Fruit fly (Drosophila melanogaster) whole organism, embryonic: ENCODE results near the gene Sk2.

Experiments
- Aef1 ChIP-seq: fragments of 200-800 bp; sonication (Bioruptor generic); IDR thresholded peaks from 3 replicates; pipeline ENCODE4 v1.3.6; 2022; ENCODE audit warnings: missing biosample characterization, missing genetic modification characterization
- Bdp1 ChIP-seq: fragments of 200-800 bp; sonication (Bioruptor generic); optimal IDR thresholded peaks from 3 replicates; lab custom pipeline; 2016; ENCODE audit warnings: missing biosample characterization, missing genetic modification characterization
- CG11085 ChIP-seq: fragments of 200-800 bp; sonication (Bioruptor generic); IDR thresholded peaks from 2 replicates; pipeline ENCODE4 v1.3.6; 2022; ENCODE audit warnings: missing biosample characterization, missing genetic modification characterization
- CG11093 ChIP-seq: fragments of 200-800 bp; sonication (Bioruptor generic); IDR thresholded peaks from 3 replicates; pipeline ENCODE4 v1.3.6; 2022; ENCODE audit warnings: missing biosample characterization, missing genetic modification characterization
- CG11696 ChIP-seq: fragments of 200-800 bp; sonication (Bioruptor generic); IDR thresholded peaks from 2 replicates; pipeline ENCODE4 v1.3.6; 2022; ENCODE audit warnings: missing biosample characterization, missing genetic modification characterization
- CG12155 ChIP-seq: fragments of 200-800 bp; sonication (Bioruptor generic); optimal IDR thresholded peaks from 3 replicates; lab custom pipeline; 2016; ENCODE audit warnings: missing biosample characterization, missing genetic modification characterization
- CG12659 ChIP-seq: fragments of 200-800 bp; sonication (Bioruptor generic); optimal IDR thresholded peaks from 3 replicates; lab custom pipeline; 2017; ENCODE audit warnings: mild to moderate bottlenecking, missing biosample characterization, missing genetic modification reagents, missing genetic modification characterization
- CG14441 ChIP-seq: fragments of 200-800 bp; sonication (Bioruptor generic); IDR thresholded peaks from 2 replicates; pipeline ENCODE4 v1.3.6; 2022; ENCODE audit warnings: missing biosample characterization, missing genetic modification characterization
- CG15073 ChIP-seq: fragments of 200-800 bp; sonication (Bioruptor generic); optimal IDR thresholded peaks from 2 replicates; lab custom pipeline; 2016; ENCODE audit warnings: missing biosample characterization, missing genetic modification characterization
- CG16815 ChIP-seq: fragments of 200-800 bp; sonication (Bioruptor generic); optimal IDR thresholded peaks from 3 replicates; lab custom pipeline; 2017; ENCODE audit warnings: missing biosample characterization, mild to moderate bottlenecking, missing genetic modification characterization
- CG17328 ChIP-seq: fragments of 200-800 bp; sonication (Bioruptor generic); IDR thresholded peaks from 2 replicates; pipeline ENCODE4 v1.3.6; 2022; ENCODE audit warnings: missing biosample characterization, missing genetic modification characterization
- CG18262 ChIP-seq: fragments of 200-800 bp; optimal IDR thresholded peaks from 3 replicates; lab custom pipeline; 2019; ENCODE audit warnings: missing biosample characterization, mild to moderate bottlenecking, missing genetic modification characterization, moderate library complexity
- CG2875 ChIP-seq: fragments of 200-800 bp; sonication (Bioruptor generic); optimal IDR thresholded peaks from 2 replicates; lab custom pipeline; 2017; ENCODE audit warnings: missing biosample characterization, mild to moderate bottlenecking, missing genetic modification characterization, missing genetic modification reagents
- CG33213 ChIP-seq: fragments of 200-800 bp; sonication (Bioruptor generic); optimal IDR thresholded peaks from 3 replicates; lab custom pipeline; 2016; ENCODE audit warnings: missing biosample characterization, missing genetic modification characterization
- CG4360 ChIP-seq: fragments of 200-800 bp; sonication (Bioruptor generic); IDR thresholded peaks from 2 replicates; pipeline ENCODE4 v1.3.6; 2022; ENCODE audit warnings: missing biosample characterization, missing genetic modification characterization
- CG7357 ChIP-seq: fragments of 200-800 bp; sonication (Bioruptor generic); IDR thresholded peaks from 3 replicates; pipeline ENCODE4 v1.3.6; 2022; ENCODE audit warnings: missing biosample characterization, missing genetic modification characterization
- CG7745 ChIP-seq: fragments of 200-800 bp; sonication (Bioruptor generic); optimal IDR thresholded peaks from 2 replicates; lab custom pipeline; 2018; ENCODE audit warnings: missing biosample characterization, mild to moderate bottlenecking, missing genetic modification characterization, moderate library complexity
- CG7839 ChIP-seq: fragments of 200-800 bp; sonication (Bioruptor generic); optimal IDR thresholded peaks from 3 replicates; lab custom pipeline; 2018; ENCODE audit warnings: missing biosample characterization, mild to moderate bottlenecking, missing genetic modification characterization, moderate library complexity
- CoRest ChIP-seq: fragments of 200-800 bp; sonication (Bioruptor generic); optimal IDR thresholded peaks from 3 replicates; lab custom pipeline; 2018; ENCODE audit warnings: missing biosample characterization, mild to moderate bottlenecking, missing genetic modification characterization, moderate library complexity
- D ChIP-seq, 2 experiments: fragments of 200-800 bp in 1 of 2; fragments of >200 bp in 1 of 2; sonication (Bioruptor generic) in 1 of 2; optimal IDR thresholded peaks; 2 replicates in 1 of 2; 3 replicates in 1 of 2; lab custom pipeline; 2017; ENCODE audit warnings: mild to moderate bottlenecking in 1 of 2, missing biosample characterization in 1 of 2, missing genetic modification characterization in 1 of 2, missing genetic modification reagents in 1 of 2
- D19B ChIP-seq: fragments of 200-800 bp; sonication (Bioruptor generic); optimal IDR thresholded peaks from 2 replicates; lab custom pipeline; 2017; ENCODE audit warnings: missing biosample characterization, mild to moderate bottlenecking, missing genetic modification characterization
- Dek ChIP-seq: fragments of 200-800 bp; sonication (Bioruptor generic); optimal IDR thresholded peaks from 3 replicates; lab custom pipeline; 2019; ENCODE audit warnings: missing biosample characterization, mild to moderate bottlenecking, missing genetic modification characterization, moderate library complexity
- Dip3 ChIP-seq: fragments of 200-800 bp; sonication (Bioruptor generic); optimal IDR thresholded peaks from 3 replicates; lab custom pipeline; 2016; ENCODE audit warnings: missing biosample characterization, missing genetic modification characterization
- H2.0 ChIP-seq: fragments of 200-800 bp; sonication (Bioruptor generic); IDR thresholded peaks from 2 replicates; pipeline ENCODE4 v1.3.6; 2022; ENCODE audit warnings: missing biosample characterization, missing genetic modification characterization
- HHEX ChIP-seq: fragments of 200-800 bp; sonication (Bioruptor generic); optimal IDR thresholded peaks from 3 replicates; lab custom pipeline; 2017; ENCODE audit warnings: missing biosample characterization, mild to moderate bottlenecking, missing genetic modification characterization, missing genetic modification reagents
- HLHmδ ChIP-seq: fragments of 200-800 bp; sonication (Bioruptor generic); optimal IDR thresholded peaks from 2 replicates; lab custom pipeline; 2018; ENCODE audit warnings: missing biosample characterization, mild to moderate bottlenecking, missing genetic modification characterization, moderate library complexity
- Hmr ChIP-seq: fragments of 200-800 bp; sonication (Bioruptor generic); optimal IDR thresholded peaks from 3 replicates; lab custom pipeline; 2017; ENCODE audit warnings: mild to moderate bottlenecking, missing biosample characterization, missing genetic modification reagents, missing genetic modification characterization
- Lpt ChIP-seq: fragments of >200 bp; optimal IDR thresholded peaks from 2 replicates; lab custom pipeline; 2018; ENCODE audit warnings: missing biosample characterization, missing genetic modification characterization
- Mad ChIP-seq: fragments of 200-800 bp; sonication (Bioruptor generic); optimal IDR thresholded peaks from 2 replicates; lab custom pipeline; 2016; ENCODE audit warnings: missing biosample characterization, missing genetic modification characterization
- NK7.1 ChIP-seq: fragments of 200-800 bp; sonication (Bioruptor generic); optimal IDR thresholded peaks from 3 replicates; lab custom pipeline; 2016; ENCODE audit warnings: missing biosample characterization, missing genetic modification characterization
- Oaz ChIP-seq: fragments of 200-800 bp; sonication (Bioruptor generic); IDR thresholded peaks from 2 replicates; pipeline ENCODE4 v1.3.6; 2022; ENCODE audit warnings: missing biosample characterization, missing genetic modification characterization
- aop ChIP-seq: fragments of 200-800 bp; sonication (Bioruptor generic); IDR thresholded peaks from 2 replicates; pipeline ENCODE4 v1.3.6; 2022; ENCODE audit warnings: missing biosample characterization, missing genetic modification characterization
- az2 ChIP-seq: fragments of 200-800 bp; sonication (Bioruptor generic); optimal IDR thresholded peaks from 3 replicates; lab custom pipeline; 2016; ENCODE audit warnings: missing biosample characterization, missing genetic modification characterization
- cas ChIP-seq: fragments of 200-800 bp; sonication (Bioruptor generic); IDR thresholded peaks from 2 replicates; pipeline ENCODE4 v1.3.6; 2022; ENCODE audit warnings: missing biosample characterization, missing genetic modification characterization
- caup ChIP-seq: fragments of 200-800 bp; sonication (Bioruptor generic); optimal IDR thresholded peaks from 3 replicates; lab custom pipeline; 2017; ENCODE audit warnings: missing biosample characterization, mild to moderate bottlenecking, missing genetic modification characterization, moderate library complexity; ENCODE audit not compliant: severe bottlenecking
- fd102C ChIP-seq: fragments of 200-800 bp; sonication (Bioruptor generic); optimal IDR thresholded peaks from 2 replicates; lab custom pipeline; 2018; ENCODE audit warnings: missing biosample characterization, mild to moderate bottlenecking, missing genetic modification characterization, moderate library complexity
- fru ChIP-seq: fragments of >200 bp; optimal IDR thresholded peaks from 2 replicates; lab custom pipeline; 2017
- gcm ChIP-seq: fragments of 200-800 bp; sonication (Bioruptor generic); optimal IDR thresholded peaks from 2 replicates; lab custom pipeline; 2019; ENCODE audit warnings: missing biosample characterization, mild to moderate bottlenecking, missing genetic modification characterization, moderate library complexity
- hth ChIP-seq: fragments of >200 bp; optimal IDR thresholded peaks from 2 replicates; lab custom pipeline; 2017; ENCODE audit warnings: inconsistent platforms
- ind ChIP-seq: fragments of 200-800 bp; sonication (Bioruptor generic); optimal IDR thresholded peaks from 3 replicates; lab custom pipeline; 2016; ENCODE audit warnings: missing biosample characterization, missing genetic modification characterization
- insv ChIP-seq, 2 experiments: fragments of 200-800 bp; sonication (Bioruptor generic); optimal IDR thresholded peaks; 3 replicates each; lab custom pipeline; 2016 to 2018; ENCODE audit warnings: missing biosample characterization in 2 of 2, missing genetic modification characterization in 2 of 2
- lab ChIP-seq: fragments of 200-800 bp; sonication (Bioruptor generic); optimal IDR thresholded peaks from 3 replicates; lab custom pipeline; 2017; ENCODE audit warnings: missing biosample characterization, missing genetic modification characterization, mild to moderate bottlenecking, moderate library complexity, missing genetic modification reagents
- nom ChIP-seq: fragments of 200-800 bp; sonication (Bioruptor generic); optimal IDR thresholded peaks from 2 replicates; lab custom pipeline; 2017; ENCODE audit warnings: missing biosample characterization, missing genetic modification characterization, mild to moderate bottlenecking, moderate library complexity, missing genetic modification reagents
- pnt ChIP-seq: fragments of 200-800 bp; sonication (Bioruptor generic); optimal IDR thresholded peaks from 3 replicates; lab custom pipeline; 2016; ENCODE audit warnings: missing biosample characterization, missing genetic modification characterization
- psq ChIP-seq: fragments of 200-800 bp; sonication (Bioruptor generic); optimal IDR thresholded peaks from 2 replicates; lab custom pipeline; 2017; ENCODE audit warnings: missing biosample characterization, missing genetic modification characterization
- pum ChIP-seq: fragments of 200-800 bp; sonication (Bioruptor generic); optimal IDR thresholded peaks from 2 replicates; lab custom pipeline; 2016; ENCODE audit warnings: missing biosample characterization, missing genetic modification characterization
- sens-2 ChIP-seq: fragments of 200-800 bp; sonication (Bioruptor generic); IDR thresholded peaks from 2 replicates; pipeline ENCODE4 v1.3.6; 2022; ENCODE audit warnings: missing biosample characterization, missing genetic modification characterization
- so ChIP-seq: fragments of 200-800 bp; sonication (Bioruptor generic); IDR thresholded peaks from 3 replicates; pipeline ENCODE4 v1.3.6; 2022; ENCODE audit warnings: missing biosample characterization, missing genetic modification characterization
- ttk ChIP-seq: fragments of 200-800 bp; sonication (Bioruptor generic); IDR thresholded peaks from 2 replicates; pipeline ENCODE4 v2.1.2; 2022; ENCODE audit warnings: missing biosample characterization, missing genetic modification characterization
- wor ChIP-seq: fragments of 200-800 bp; sonication (Bioruptor generic); IDR thresholded peaks from 2 replicates; pipeline ENCODE4 v1.3.6; 2022; ENCODE audit warnings: missing biosample characterization, missing genetic modification characterization

The Sk2 gene

DNA sequence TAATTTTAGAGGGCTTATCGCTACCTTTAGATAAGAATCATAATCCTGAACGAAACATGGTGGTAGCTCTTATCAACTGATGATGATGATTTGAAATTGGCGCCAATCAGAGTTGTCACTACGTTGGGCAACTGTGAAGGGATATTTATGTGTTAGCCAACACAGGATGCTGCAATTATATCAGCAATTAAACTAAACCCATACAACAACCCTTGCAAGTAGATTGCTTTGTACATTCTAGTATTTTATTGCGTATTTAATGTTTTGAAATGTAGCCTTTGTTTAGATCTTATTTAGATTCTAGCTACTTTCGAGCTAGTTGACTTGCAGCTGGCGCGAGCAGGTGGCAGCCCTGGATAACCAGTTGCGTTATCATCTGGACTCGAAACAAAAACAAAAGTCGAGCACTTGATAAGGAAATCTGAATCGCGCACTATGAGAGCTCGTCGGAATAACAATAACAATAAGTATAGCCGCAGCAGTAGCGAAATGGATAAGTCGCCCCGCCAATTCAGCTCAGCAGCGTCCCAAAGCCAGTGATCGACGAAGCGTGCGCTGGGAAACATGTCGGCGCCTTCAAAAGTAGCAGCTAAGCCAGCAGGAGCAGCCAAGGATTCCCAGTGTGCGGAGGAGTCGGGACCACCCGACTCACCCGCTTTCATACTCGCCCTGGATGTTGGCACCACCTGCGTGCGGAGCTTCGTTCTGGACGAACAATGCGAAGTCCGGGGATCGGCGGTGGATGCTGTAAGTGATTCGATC lies 5.4 kb downstream of the Sk2 start, which contains the start of gene CG1271 (continued):
- TF ChIP-seq H2.0 (GFP tag; lab: Robert Waterston, UW) (peak; percentile 31; the same call in 1 of the 2 replicates), hth (lab: Kevin White, UChicago) (no peak), D (optimal IDR thresholded peaks at IDR 0.05; lab: Kevin White, UChicago) (no peak), D (GFP tag; optimal IDR thresholded peaks at IDR 0.05; lab: Kevin White, UChicago) (peak; percentile 25), ind (GFP tag; lab: Kevin White, UChicago) (peak; percentile 77), CG14441 (GFP tag; lab: Robert Waterston, UW) (peak; percentile 53; the same call in 1 of the 2 replicates), fru (lab: Kevin White, UChicago) (no peak), CG33213 (GFP tag; lab: Kevin White, UChicago) (peak; percentile 60), CG4360 (GFP tag; lab: Robert Waterston, UW) (no peak), CG7839 (tag; lab: Kevin White, UChicago) (peak; percentile 73), Hmr (no peak), wor (GFP tag; lab: Robert Waterston, UW) (no peak), CG11093 (GFP tag; lab: Robert Waterston, UW) (no peak), ttk (GFP tag; lab: Robert Waterston, UW) (peak; percentile 46; the same call in 1 of the 2 replicates), CG17328 (GFP tag; lab: Robert Waterston, UW) (no peak), CG15073 (no peak), fd102C (no peak), Mad (GFP tag; lab: Kevin White, UChicago) (peak; percentile 61), nom (peak; percentile 52), Dip3 (GFP tag; lab: Kevin White, UChicago) (peak; percentile 67), CG11085 (GFP tag; lab: Robert Waterston, UW) (no peak), Lpt (GFP tag; lab: Kevin White, UChicago) (no peak), CG12155 (GFP tag; lab: Kevin White, UChicago) (peak; percentile 52), CG18262 (tag; lab: Kevin White, UChicago) (peak; percentile 56), HHEX (GFP tag; lab: Kevin White, UChicago) (peak; percentile 51), CG16815 (GFP tag; lab: Kevin White, UChicago) (peak; percentile 5), CG2875 (GFP tag; lab: Kevin White, UChicago) (no peak), pnt (GFP tag; lab: Kevin White, UChicago) (peak; percentile 32), caup (peak; percentile 67), Oaz (no peak), psq (GFP tag; lab: Kevin White, UChicago) (no peak), aop (GFP tag; lab: Robert Waterston, UW) (no peak), az2 (GFP tag; lab: Kevin White, UChicago) (peak; percentile 41), Bdp1 (GFP tag; lab: Kevin White, UChicago) (peak; percentile 28), pum (GFP tag; lab: Kevin White, UChicago) (peak; percentile 49), lab (GFP tag; lab: Kevin White, UChicago) (peak; percentile 83), HLHmδ (GFP tag; lab: Kevin White, UChicago) (no peak), D19B (GFP tag; lab: Kevin White, UChicago) (peak; percentile 58), gcm (no peak), so (GFP tag; lab: Robert Waterston, UW) (no peak), NK7.1 (GFP tag; lab: Kevin White, UChicago) (peak; percentile 14), Dek (tag; lab: Kevin White, UChicago) (peak; percentile 12), sens-2 (GFP tag; lab: Robert Waterston, UW) (0 out of 2 replicates have a peak, but pooled peaks have one; percentile 25), CG7745 (no peak), CG12659 (GFP tag; lab: Kevin White, UChicago) (peak; percentile 56), insv (GFP tag; optimal IDR thresholded peaks at IDR 0.05; lab: Kevin White, UChicago) (peak in 1 of 2 experiments; percentile 21), Aef1 (GFP tag; lab: Robert Waterston, UW) (peak; percentile 78), cas (GFP tag; lab: Robert Waterston, UW) (no peak), CG7357 (GFP tag; lab: Robert Waterston, UW) (0 out of 3 replicates have a peak, but pooled peaks have one; percentile 6), CG11696 (no peak), CoRest (tag; lab: Kevin White, UChicago) (peak; percentile 74)
